Fruit fly (Drosophila melanogaster) whole organism, embryonic: ENCODE results near the gene ppk20.

Source experiments
- Ada2b ChIP-seq: fragments of 200-800 bp; sonication (Bioruptor generic); IDR thresholded peaks from 2 replicates; pipeline ENCODE4 v1.3.6; 2022; ENCODE audit warnings: missing biosample characterization, missing genetic modification characterization
- B-H2 ChIP-seq: fragments of 200-800 bp; sonication (Bioruptor generic); optimal IDR thresholded peaks from 2 replicates; lab custom pipeline; 2018; ENCODE audit warnings: missing biosample characterization, mild to moderate bottlenecking, missing genetic modification characterization
- CG10366 ChIP-seq: fragments of 200-800 bp; sonication (Bioruptor generic); IDR thresholded peaks from 2 replicates; pipeline ENCODE4 v1.3.6; 2022; ENCODE audit warnings: missing biosample characterization, missing genetic modification characterization
- CG11398 ChIP-seq: fragments of 200-800 bp; sonication (Bioruptor generic); optimal IDR thresholded peaks from 2 replicates; lab custom pipeline; 2016; ENCODE audit warnings: missing biosample characterization, missing genetic modification characterization
- CG11456 ChIP-seq: fragments of 200-800 bp; sonication (Bioruptor generic); IDR thresholded peaks from 3 replicates; pipeline ENCODE4 v1.3.6; 2022; ENCODE audit warnings: missing biosample characterization, missing genetic modification characterization
- CG12942 ChIP-seq: fragments of 200-800 bp; sonication (Bioruptor generic); optimal IDR thresholded peaks from 3 replicates; lab custom pipeline; 2016; ENCODE audit warnings: missing biosample characterization, missing genetic modification characterization
- CG13894 ChIP-seq: fragments of 200-800 bp; sonication (Bioruptor generic); optimal IDR thresholded peaks from 3 replicates; lab custom pipeline; 2018; ENCODE audit warnings: missing biosample characterization, mild to moderate bottlenecking, missing genetic modification characterization, moderate library complexity
- CG15011 ChIP-seq: fragments of 200-800 bp; sonication (Bioruptor generic); optimal IDR thresholded peaks from 3 replicates; lab custom pipeline; 2018; ENCODE audit warnings: missing biosample characterization, mild to moderate bottlenecking, missing genetic modification characterization
- CG15073 ChIP-seq: fragments of 200-800 bp; sonication (Bioruptor generic); optimal IDR thresholded peaks from 2 replicates; lab custom pipeline; 2016; ENCODE audit warnings: missing biosample characterization, missing genetic modification characterization
- CG1529 ChIP-seq: fragments of 200-800 bp; sonication (Bioruptor generic); optimal IDR thresholded peaks from 3 replicates; lab custom pipeline; 2018; ENCODE audit warnings: missing biosample characterization, missing genetic modification characterization
- CG16779 ChIP-seq: fragments of 200-800 bp; sonication (Bioruptor generic); IDR thresholded peaks from 2 replicates; pipeline ENCODE4 v1.3.6; 2022; ENCODE audit warnings: missing biosample characterization, missing genetic modification characterization
- CG16815 ChIP-seq: fragments of 200-800 bp; sonication (Bioruptor generic); optimal IDR thresholded peaks from 3 replicates; lab custom pipeline; 2017; ENCODE audit warnings: missing biosample characterization, mild to moderate bottlenecking, missing genetic modification characterization
- CG31224 ChIP-seq: fragments of 200-800 bp; sonication (Bioruptor generic); IDR thresholded peaks from 2 replicates; pipeline ENCODE4 v1.3.6; 2022; ENCODE audit warnings: missing biosample characterization, missing genetic modification characterization
- CG34376 ChIP-seq: fragments of 200-800 bp; sonication (Bioruptor generic); optimal IDR thresholded peaks from 2 replicates; lab custom pipeline; 2018; ENCODE audit warnings: missing biosample characterization, mild to moderate bottlenecking, missing genetic modification characterization
- CG3838 ChIP-seq: fragments of 200-800 bp; sonication (Bioruptor generic); optimal IDR thresholded peaks from 3 replicates; lab custom pipeline; 2016; ENCODE audit warnings: missing biosample characterization, missing genetic modification characterization
- CG43689 ChIP-seq: fragments of 200-800 bp; sonication (Bioruptor generic); IDR thresholded peaks from 2 replicates; pipeline ENCODE4 v1.3.6; 2022; ENCODE audit warnings: missing biosample characterization, missing genetic modification characterization
- CG4424 ChIP-seq: fragments of 200-800 bp; sonication (Bioruptor generic); optimal IDR thresholded peaks from 3 replicates; lab custom pipeline; 2016; ENCODE audit warnings: missing biosample characterization, missing genetic modification characterization
- CG4707 ChIP-seq: fragments of 200-800 bp; sonication (Bioruptor generic); optimal IDR thresholded peaks from 2 replicates; lab custom pipeline; 2018; ENCODE audit warnings: missing biosample characterization, mild to moderate bottlenecking, missing genetic modification characterization, moderate library complexity
- CG6791 ChIP-seq: fragments of 200-800 bp; sonication (Bioruptor generic); IDR thresholded peaks from 3 replicates; pipeline ENCODE4 v1.3.6; 2022; ENCODE audit warnings: missing biosample characterization, missing genetic modification characterization; ENCODE audit not compliant: partially characterized antibody
- CG8089 ChIP-seq: fragments of 200-800 bp; sonication (Bioruptor generic); optimal IDR thresholded peaks from 3 replicates; lab custom pipeline; 2016; ENCODE audit warnings: missing biosample characterization, missing genetic modification characterization
- CG8359 ChIP-seq: fragments of 200-800 bp; sonication (Bioruptor generic); optimal IDR thresholded peaks from 2 replicates; lab custom pipeline; 2017; ENCODE audit warnings: missing biosample characterization, mild to moderate bottlenecking, missing genetic modification characterization, borderline replicate concordance
- CoRest ChIP-seq: fragments of 200-800 bp; sonication (Bioruptor generic); optimal IDR thresholded peaks from 3 replicates; lab custom pipeline; 2018; ENCODE audit warnings: missing biosample characterization, mild to moderate bottlenecking, missing genetic modification characterization, moderate library complexity
- E2f1 ChIP-seq: fragments of 200-800 bp; sonication (Bioruptor generic); IDR thresholded peaks from 2 replicates; pipeline ENCODE4 v1.3.6; 2022; ENCODE audit warnings: missing biosample characterization, missing genetic modification characterization
- Eip74EF ChIP-seq, 2 experiments: fragments of 200-800 bp in 1 of 2; fragments of >200 bp in 1 of 2; sonication (Bioruptor generic) in 1 of 2; optimal IDR thresholded peaks; 2 replicates each; lab custom pipeline; 2017 to 2019; ENCODE audit warnings: missing biosample characterization in 2 of 2, missing genetic modification characterization in 2 of 2, mild to moderate bottlenecking in 1 of 2, moderate library complexity in 1 of 2
- Fer1 ChIP-seq: fragments of 200-800 bp; sonication (Bioruptor generic); optimal IDR thresholded peaks from 2 replicates; lab custom pipeline; 2017; ENCODE audit warnings: missing biosample characterization, mild to moderate bottlenecking, missing genetic modification characterization
- GATAe ChIP-seq: fragments of 200-800 bp; sonication (Bioruptor generic); conservative IDR thresholded peaks from 2 replicates; pipeline ENCODE4 v1.3.6; 2022; ENCODE audit warnings: missing biosample characterization, missing genetic modification characterization
- HLHmδ ChIP-seq: fragments of 200-800 bp; sonication (Bioruptor generic); optimal IDR thresholded peaks from 2 replicates; lab custom pipeline; 2018; ENCODE audit warnings: missing biosample characterization, mild to moderate bottlenecking, missing genetic modification characterization, moderate library complexity
- HmgD ChIP-seq: fragments of 200-800 bp; sonication (Bioruptor generic); optimal IDR thresholded peaks from 3 replicates; lab custom pipeline; 2016; ENCODE audit warnings: missing biosample characterization, missing genetic modification characterization
- Meics ChIP-seq: fragments of 200-800 bp; sonication (Bioruptor generic); optimal IDR thresholded peaks from 2 replicates; lab custom pipeline; 2017; ENCODE audit warnings: missing biosample characterization, mild to moderate bottlenecking, missing genetic modification characterization
- NC2α ChIP-seq: fragments of 200-800 bp; sonication (Bioruptor generic); optimal IDR thresholded peaks from 2 replicates; lab custom pipeline; 2016; ENCODE audit warnings: missing biosample characterization, missing genetic modification characterization
- Pdp1 ChIP-seq, 2 experiments: fragments of 200-800 bp; sonication (Bioruptor generic); optimal IDR thresholded peaks; 3 replicates each; lab custom pipeline; 2016; ENCODE audit warnings: missing biosample characterization in 2 of 2, missing genetic modification characterization in 2 of 2, mild to moderate bottlenecking in 1 of 2, moderate library complexity in 1 of 2
- Trl ChIP-seq, 3 experiments: fragments of >200 bp in 2 of 3; fragments of 200-800 bp in 1 of 3; sonication (Bioruptor generic) in 1 of 3; optimal IDR thresholded peaks; 2 replicates in 1 of 3; 3 replicates in 2 of 3; lab custom pipeline; 2016 to 2017; ENCODE audit warnings: missing biosample characterization in 1 of 3, missing genetic modification characterization in 1 of 3
- bab2 ChIP-seq: fragments of 200-800 bp; sonication (Bioruptor generic); optimal IDR thresholded peaks from 2 replicates; lab custom pipeline; 2016; ENCODE audit warnings: missing biosample characterization, missing genetic modification characterization
- bbx ChIP-seq: fragments of 200-800 bp; sonication (Bioruptor generic); IDR thresholded peaks from 2 replicates; pipeline ENCODE4 v1.3.6; 2022; ENCODE audit warnings: missing biosample characterization, missing genetic modification characterization; ENCODE audit not compliant: partially characterized antibody
- dati ChIP-seq: fragments of 200-800 bp; sonication (Bioruptor generic); IDR thresholded peaks from 2 replicates; pipeline ENCODE4 v1.3.6; 2022; ENCODE audit warnings: missing biosample characterization, missing genetic modification characterization
- esg ChIP-seq: fragments of 200-800 bp; sonication (Bioruptor generic); conservative IDR thresholded peaks from 2 replicates; pipeline ENCODE4 v1.3.6; 2022; ENCODE audit warnings: missing biosample characterization, missing genetic modification characterization
- exex ChIP-seq: fragments of 200-800 bp; sonication (Bioruptor generic); optimal IDR thresholded peaks from 4 replicates; lab custom pipeline; 2018; ENCODE audit warnings: missing biosample characterization, mild to moderate bottlenecking, missing genetic modification characterization, moderate library complexity
- fu2 ChIP-seq: fragments of 200-800 bp; sonication (Bioruptor generic); optimal IDR thresholded peaks from 2 replicates; lab custom pipeline; 2016; ENCODE audit warnings: missing biosample characterization, missing genetic modification characterization
- luna ChIP-seq: fragments of 200-800 bp; sonication (Bioruptor generic); optimal IDR thresholded peaks from 2 replicates; lab custom pipeline; 2016; ENCODE audit warnings: missing biosample characterization, missing genetic modification characterization
- onecut ChIP-seq: fragments of 200-800 bp; sonication (Bioruptor generic); IDR thresholded peaks from 2 replicates; pipeline ENCODE4 v1.3.6; 2022; ENCODE audit warnings: missing biosample characterization, missing genetic modification characterization
- pho ChIP-seq: fragments of 200-800 bp; sonication (Bioruptor generic); optimal IDR thresholded peaks from 2 replicates; lab custom pipeline; 2016; ENCODE audit warnings: missing biosample characterization, missing genetic modification characterization
- phol ChIP-seq: fragments of 200-800 bp; sonication (Bioruptor generic); optimal IDR thresholded peaks from 3 replicates; lab custom pipeline; 2018; ENCODE audit warnings: missing biosample characterization, mild to moderate bottlenecking, missing genetic modification characterization, moderate library complexity
- sens ChIP-seq: fragments of 200-800 bp; sonication (Bioruptor generic); peaks from one replicate; lab custom pipeline; 2016; ENCODE audit warnings: missing biosample characterization, missing genetic modification characterization
- slp2 ChIP-seq: fragments of 200-800 bp; sonication (Bioruptor generic); optimal IDR thresholded peaks from 2 replicates; lab custom pipeline; 2016; ENCODE audit warnings: missing biosample characterization, missing genetic modification characterization
- tll ChIP-seq, 2 experiments: fragments of 200-800 bp in 1 of 2; fragments of >200 bp in 1 of 2; sonication (Bioruptor generic) in 1 of 2; optimal IDR thresholded peaks; 2 replicates each; lab custom pipeline; 2017 to 2019; ENCODE audit warnings: missing biosample characterization in 2 of 2, missing genetic modification characterization in 2 of 2, mild to moderate bottlenecking in 1 of 2, moderate library complexity in 1 of 2
- twi ChIP-seq: fragments of 200-800 bp; optimal IDR thresholded peaks from 2 replicates; lab custom pipeline; 2019; ENCODE audit warnings: missing biosample characterization, mild to moderate bottlenecking, missing genetic modification characterization, moderate library complexity
- unc-4 ChIP-seq: fragments of 200-800 bp; sonication (Bioruptor generic); IDR thresholded peaks from 2 replicates; pipeline ENCODE4 v1.3.6; 2022; ENCODE audit warnings: missing biosample characterization, missing genetic modification characterization; ENCODE audit not compliant: partially characterized antibody
- wdn ChIP-seq: fragments of 200-800 bp; sonication (Bioruptor generic); IDR thresholded peaks from 2 replicates; pipeline ENCODE4 v1.3.6; 2022; ENCODE audit warnings: missing biosample characterization, missing genetic modification characterization

The ppk20 gene

DNA sequence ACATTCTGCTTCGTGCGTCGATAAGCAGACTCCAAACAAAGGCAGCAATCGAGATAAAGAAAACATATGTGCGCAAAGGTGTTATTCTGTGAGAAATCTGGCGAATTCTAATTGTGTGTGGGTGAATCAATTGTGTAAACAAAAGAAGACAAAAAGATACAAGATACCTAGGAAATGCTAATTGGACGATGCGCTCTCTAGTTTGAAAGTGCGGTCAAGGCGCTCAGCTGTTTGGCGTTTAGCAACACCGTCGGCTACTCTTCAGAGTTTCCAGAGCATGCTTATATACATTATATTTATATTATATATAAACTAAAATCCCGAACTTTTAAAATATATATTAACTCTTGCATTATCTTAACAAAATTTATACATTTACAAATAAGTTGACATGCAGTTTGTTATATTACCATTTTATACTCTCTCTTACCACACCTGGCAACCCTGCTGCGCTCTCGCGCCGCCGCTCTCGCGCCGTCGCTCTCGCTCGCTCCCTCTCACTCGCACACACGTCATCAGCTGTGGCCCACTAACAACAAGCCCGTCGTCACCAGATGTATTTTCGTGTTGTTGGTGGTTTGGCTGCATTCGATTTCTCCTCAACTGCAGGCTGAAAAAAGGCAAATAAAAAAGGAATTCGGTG lies 50.0 kb downstream of the ppk20 start, which contains the start of gene CG1907 (continued):
- TF ChIP-seq CG10366 (peak; percentile 98), E2f1 (GFP tag; lab: Robert Waterston, UW) (peak; percentile 99), HmgD (peak; percentile 21), CG34376 (GFP tag; lab: Kevin White, UChicago) (peak; percentile 96), Trl (optimal IDR thresholded peaks at IDR 0.05; lab: Kevin White, UChicago) (peak; percentile 93 to 94), Trl (GFP tag; optimal IDR thresholded peaks at IDR 0.05; lab: Kevin White, UChicago) (peak; percentile 78), sens (GFP tag; lab: Kevin White, UChicago) (peak; percentile 98), bbx (GFP tag; lab: Robert Waterston, UW) (no peak; the same call in 1 of the 2 replicates), B-H2 (GFP tag; lab: Kevin White, UChicago) (peak; percentile 95), CG8089 (GFP tag; lab: Kevin White, UChicago) (peak; percentile 76), CG31224 (GFP tag; lab: Robert Waterston, UW) (peak; percentile 95), NC2α (GFP tag; lab: Kevin White, UChicago) (peak; percentile 55), Eip74EF (GFP tag; optimal IDR thresholded peaks at IDR 0.05; lab: Kevin White, UChicago) (peak in 1 of 2 experiments; percentile 96), Ada2b (GFP tag; lab: Robert Waterston, UW) (peak; percentile 98), CG4424 (GFP tag; lab: Kevin White, UChicago) (peak; percentile 98), CG6791 (GFP tag; lab: Robert Waterston, UW) (no peak), slp2 (peak; percentile 83), esg (GFP tag; lab: Robert Waterston, UW) (peak; percentile 98), pho (GFP tag; lab: Kevin White, UChicago) (peak; percentile 70), tll (GFP tag; optimal IDR thresholded peaks at IDR 0.05; lab: Kevin White, UChicago) (peak in 1 of 2 experiments; percentile 86), phol (tag; lab: Kevin White, UChicago) (peak; percentile 98), CG16815 (GFP tag; lab: Kevin White, UChicago) (peak; percentile 97), CG8359 (GFP tag; lab: Kevin White, UChicago) (peak; percentile 95), CG11456 (GFP tag; lab: Robert Waterston, UW) (peak; percentile 97), CG16779 (GFP tag; lab: Robert Waterston, UW) (peak; percentile 89), fu2 (GFP tag; lab: Kevin White, UChicago) (peak; percentile 69), luna (no peak), CG3838 (GFP tag; lab: Kevin White, UChicago) (peak; percentile 83), CoRest (tag; lab: Kevin White, UChicago) (peak; percentile 99), Meics (GFP tag; lab: Kevin White, UChicago) (peak; percentile 98), CG4707 (GFP tag; lab: Kevin White, UChicago) (peak; percentile 85), CG15073 (GFP tag; lab: Kevin White, UChicago) (peak; percentile 79), Fer1 (GFP tag; lab: Kevin White, UChicago) (peak; percentile 99), GATAe (GFP tag; lab: Robert Waterston, UW) (peak; percentile 94), HLHmδ (GFP tag; lab: Kevin White, UChicago) (no peak), CG11398 (GFP tag; lab: Kevin White, UChicago) (peak; percentile 72), unc-4 (peak; percentile 43; the same call in 1 of the 2 replicates), CG13894 (peak; percentile 97), wdn (GFP tag; lab: Robert Waterston, UW) (peak; percentile 96), dati (GFP tag; lab: Robert Waterston, UW) (peak; percentile 93), twi (tag; lab: Kevin White, UChicago) (peak; percentile 97), onecut (peak; percentile 95), CG1529 (GFP tag; lab: Kevin White, UChicago) (peak; percentile 97), CG15011 (GFP tag; lab: Kevin White, UChicago) (peak; percentile 96), CG43689 (GFP tag; lab: Robert Waterston, UW) (peak; percentile 97), Pdp1 (GFP tag; optimal IDR thresholded peaks at IDR 0.05; lab: Kevin White, UChicago) (peak; percentile 71 to 84), exex (tag; lab: Kevin White, UChicago) (peak; percentile 82), CG12942 (GFP tag; lab: Kevin White, UChicago) (peak; percentile 96), bab2 (GFP tag; lab: Kevin White, UChicago) (peak; percentile 88)
